Worm (Caenorhabditis elegans): Measurements from ENCODE around the gene drh-1.
A peak's percentile ranks its signal among the peaks of the same experiment; 100 is the strongest.

Gene drh-1

DNA sequence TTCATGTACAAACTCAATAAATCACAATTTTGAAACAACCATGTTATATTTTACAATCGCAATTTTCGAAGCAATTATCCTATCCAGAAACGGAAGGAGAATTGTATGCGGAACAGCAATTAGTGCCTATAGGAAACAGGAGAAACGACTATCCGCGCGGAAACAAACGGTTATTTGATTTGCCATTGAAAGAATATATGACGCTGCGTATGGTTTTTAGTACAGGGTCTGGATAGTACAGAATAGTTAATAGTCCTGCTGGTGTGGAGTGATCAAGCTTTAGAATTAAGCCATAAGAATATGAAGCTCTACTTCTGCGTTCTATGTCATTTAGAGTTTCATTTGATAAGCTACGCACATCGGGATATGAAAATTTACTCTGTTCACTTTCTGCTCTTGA, 33.8 kb upstream of the drh-1 start:
- TF ChIP-seq ztf-7 (tag; optimal IDR thresholded peaks at IDR 0.05) (no peak), unc-130 (GFP tag; optimal IDR thresholded peaks at IDR 0.05) (no peak), Y105C5A.15 (GFP tag; IDR thresholded peaks at IDR 0.05) (no peak), lir-3 (tag; optimal IDR thresholded peaks at IDR 0.05) (no peak), F26F4.8 (GFP tag; conservative IDR thresholded peaks at IDR 0.05) (no peak), mdt-29 (GFP tag; IDR thresholded peaks at IDR 0.05) (no peak), hlh-30 (tag; optimal IDR thresholded peaks at IDR 0.05; ENCODE audit: insufficient read depth) (no peak), F49E8.2 (tag; optimal IDR thresholded peaks at IDR 0.05; ENCODE audit: borderline replicate concordance) (no peak), lin-15B (tag; optimal IDR thresholded peaks at IDR 0.05) (no peak), arid-1 (GFP tag; conservative IDR thresholded peaks at IDR 0.05) (no peak), lin-13 (GFP tag; optimal IDR thresholded peaks at IDR 0.05) (no peak), mep-1 (tag; optimal IDR thresholded peaks at IDR 0.05) (no peak), nhr-25 (tag; optimal IDR thresholded peaks at IDR 0.05; ENCODE audit: borderline replicate concordance, insufficient read depth) (no peak), ceh-44 (GFP tag; IDR thresholded peaks at IDR 0.05) (no peak), fos-1 (tag; optimal IDR thresholded peaks at IDR 0.05) (no peak)

DNA sequence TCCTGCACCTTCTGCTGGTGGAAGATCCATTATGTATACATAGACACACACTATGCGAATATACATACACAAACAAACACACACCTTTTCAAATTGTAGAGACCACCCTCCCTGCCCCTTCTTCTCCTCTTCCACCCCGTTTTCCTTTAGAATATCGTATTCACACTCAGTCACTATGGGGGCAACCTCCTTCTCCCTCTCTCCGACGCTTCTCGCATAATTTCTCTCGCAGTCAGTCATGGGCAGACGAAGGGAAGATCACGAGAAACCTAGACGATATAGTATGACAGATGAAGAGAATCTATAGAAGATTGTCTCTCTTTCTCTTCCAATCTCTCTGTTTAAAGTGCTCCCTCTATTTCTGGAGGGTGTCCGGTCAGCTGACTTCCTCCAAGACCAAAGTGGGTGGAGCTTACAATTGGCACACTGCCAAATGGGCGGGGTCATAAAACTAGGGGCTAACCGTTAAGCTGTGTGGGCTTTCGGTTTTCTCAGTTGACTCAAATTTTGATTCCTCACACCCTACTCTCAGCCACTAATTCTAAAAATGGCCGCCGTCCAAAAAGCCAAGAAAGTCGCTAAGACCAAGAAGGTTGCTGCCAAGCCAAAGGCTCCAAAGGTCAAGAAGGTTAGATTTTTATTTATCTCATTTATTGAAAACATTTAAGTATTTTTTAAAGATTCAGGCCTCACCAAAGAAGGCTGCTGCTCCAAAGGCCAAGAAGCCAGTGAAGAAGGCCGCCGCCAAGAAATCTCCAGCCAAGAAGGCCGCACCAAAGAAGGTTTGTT, 32.9 kb upstream of the drh-1 start, which contains the start of gene hil-7:
Gene hil-7, plus strand, starts transcription at position 446 of the 789 bp plus-strand sequence.
- TF ChIP-seq aha-1 (tag): peak; percentile 19
- peak in 1 of 2 experiments; percentile 35 for TF ChIP-seq lsy-2 (tag; optimal IDR thresholded peaks at IDR 0.05)
- peak; percentile 35 for TF ChIP-seq dve-1 (tag; optimal IDR thresholded peaks at IDR 0.05; ENCODE audit: insufficient read depth)
- no peak for TF ChIP-seq lin-39 (tag; optimal IDR thresholded peaks at IDR 0.05)
- peak; percentile 3 for TF ChIP-seq nhr-28 (tag; optimal IDR thresholded peaks at IDR 0.05)
- peak; percentile 81 for TF ChIP-seq hlh-30 (tag; optimal IDR thresholded peaks at IDR 0.05; ENCODE audit: insufficient read depth)
- no peak for TF ChIP-seq skn-1 (tag; optimal IDR thresholded peaks at IDR 0.05)
- no peak for TF ChIP-seq zfp-2 (tag; optimal IDR thresholded peaks at IDR 0.05)
- TF ChIP-seq mep-1 (tag; optimal IDR thresholded peaks at IDR 0.05): peak; percentile 62
- TF ChIP-seq ces-1 (GFP tag; optimal IDR thresholded peaks at IDR 0.05): no peak
- TF ChIP-seq hlh-11 (tag; optimal IDR thresholded peaks at IDR 0.05): peak; percentile 47
- TF ChIP-seq egl-43 (GFP tag; IDR thresholded peaks at IDR 0.05): no peak
- peak in 1 of 2 experiments; percentile 70 for TF ChIP-seq unc-62 (GFP tag; optimal IDR thresholded peaks at IDR 0.05 in 1 of 2)
- TF ChIP-seq unc-62 (tag; optimal IDR thresholded peaks at IDR 0.05): no peak

DNA sequence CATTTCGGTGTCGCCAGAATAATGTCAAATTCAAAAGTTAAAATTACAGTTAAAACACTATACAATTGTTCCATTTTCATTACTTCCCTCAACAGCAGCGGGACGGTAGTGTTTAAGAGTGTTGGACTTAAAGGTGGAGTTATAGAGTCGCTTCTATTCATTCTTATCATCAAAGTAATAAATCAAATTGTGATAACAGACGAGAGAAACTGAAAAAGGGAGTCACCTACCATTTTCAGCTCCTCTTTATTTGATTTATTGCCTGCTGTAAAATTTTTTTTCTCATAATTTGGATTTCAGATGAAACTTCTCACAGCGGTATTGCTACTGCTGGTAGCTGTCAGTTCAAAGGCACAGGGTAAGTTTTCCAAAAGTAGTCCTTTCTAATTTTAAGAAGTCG, 26.7 kb upstream of the drh-1 start, which contains the start of gene C01B10.6:
Gene C01B10.6, plus strand, starts transcription at position 301 of the 400 bp plus-strand sequence.
- TF ChIP-seq nhr-11 (tag; optimal IDR thresholded peaks at IDR 0.05): no peak
- peak; percentile 34 for TF ChIP-seq pqm-1 (tag; optimal IDR thresholded peaks at IDR 0.05)

DNA sequence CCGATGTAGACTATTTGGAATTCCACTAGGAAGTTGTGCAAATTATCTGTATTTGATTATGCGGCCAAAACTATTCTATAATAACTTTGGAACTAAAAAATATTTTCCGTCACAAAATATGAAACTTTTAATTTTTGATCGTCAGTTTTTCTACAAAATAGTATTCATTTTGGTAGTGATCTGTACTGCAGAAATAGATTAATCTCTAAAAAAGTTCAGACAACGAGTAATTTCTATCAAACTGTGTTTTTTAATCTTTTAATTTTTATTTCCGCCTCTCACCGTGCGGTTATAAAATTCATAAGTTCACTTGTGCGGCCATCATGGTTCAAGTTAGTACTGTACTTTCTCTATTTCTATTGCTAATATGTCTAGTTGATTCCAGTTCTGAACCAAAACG, 25.1 kb upstream of the drh-1 start, which contains the start of gene C01B10.7:
Gene C01B10.7, plus strand, starts transcription at position 301 of the 400 bp plus-strand sequence.
- TF ChIP-seq T26A8.4 (GFP tag; IDR thresholded peaks at IDR 0.05): no peak
- TF ChIP-seq mxl-3 (GFP tag; optimal IDR thresholded peaks at IDR 0.05): no peak
- TF ChIP-seq ztf-11 (tag; optimal IDR thresholded peaks at IDR 0.05): no peak
- no peak for TF ChIP-seq spr-1 (tag; optimal IDR thresholded peaks at IDR 0.05)
- no peak for TF ChIP-seq gei-8 (GFP tag; optimal IDR thresholded peaks at IDR 0.05)
- TF ChIP-seq nhr-10 (tag; optimal IDR thresholded peaks at IDR 0.05): no peak
- TF ChIP-seq aha-1 (tag): no peak
- no peak for TF ChIP-seq sdz-12 (GFP tag; optimal IDR thresholded peaks at IDR 0.05)
- no peak for TF ChIP-seq F37D6.2 (tag; optimal IDR thresholded peaks at IDR 0.05)
- no peak for TF ChIP-seq unc-130 (GFP tag; optimal IDR thresholded peaks at IDR 0.05)
- no peak for TF ChIP-seq Y105C5A.15 (GFP tag; IDR thresholded peaks at IDR 0.05)
- TF ChIP-seq egl-43 (GFP tag; IDR thresholded peaks at IDR 0.05): no peak
- TF ChIP-seq nhr-25 (tag; optimal IDR thresholded peaks at IDR 0.05; ENCODE audit: borderline replicate concordance, insufficient read depth): no peak
- no peak for TF ChIP-seq lsy-2 (tag; optimal IDR thresholded peaks at IDR 0.05)
- TF ChIP-seq saeg-2 (GFP tag; IDR thresholded peaks at IDR 0.05): no peak
- TF ChIP-seq dpl-1 (GFP tag; optimal IDR thresholded peaks at IDR 0.05): no peak
- TF ChIP-seq pha-4 (GFP tag; IDR thresholded peaks at IDR 0.05): no peak
- no peak for TF ChIP-seq pha-4 (tag; optimal IDR thresholded peaks at IDR 0.05)

Measured in whole organism, L4 larva.